Fruit fly (Drosophila melanogaster) whole organism, embryonic: Measurements from ENCODE around the gene CG34136.
A peak's percentile ranks its signal among the peaks of the same experiment; 100 is the strongest.

Experiments
- Antp ChIP-seq: fragments of 200-800 bp; sonication (Bioruptor generic); optimal IDR thresholded peaks from 3 replicates; lab custom pipeline; 2016; ENCODE audit warnings: missing biosample characterization, missing genetic modification characterization
- CG10979 ChIP-seq: fragments of 200-800 bp; sonication (Bioruptor generic); optimal IDR thresholded peaks from 2 replicates; lab custom pipeline; 2018; ENCODE audit warnings: missing biosample characterization, mild to moderate bottlenecking, missing genetic modification characterization, moderate library complexity
- CG14860 ChIP-seq: fragments of 200-800 bp; sonication (Bioruptor generic); IDR thresholded peaks from 3 replicates; pipeline ENCODE4 v1.3.6; 2022; ENCODE audit warnings: missing biosample characterization, missing genetic modification characterization; ENCODE audit not compliant: partially characterized antibody
- CG15479 ChIP-seq: fragments of 200-800 bp; sonication (Bioruptor generic); optimal IDR thresholded peaks from 3 replicates; lab custom pipeline; 2019; ENCODE audit warnings: missing biosample characterization, mild to moderate bottlenecking, missing genetic modification characterization, moderate library complexity
- CG15514 ChIP-seq: fragments of 200-800 bp; sonication (Bioruptor generic); optimal IDR thresholded peaks from 3 replicates; lab custom pipeline; 2017; ENCODE audit warnings: missing biosample characterization, missing genetic modification characterization, mild to moderate bottlenecking, moderate library complexity, missing genetic modification reagents
- CG16815 ChIP-seq: fragments of 200-800 bp; sonication (Bioruptor generic); optimal IDR thresholded peaks from 3 replicates; lab custom pipeline; 2017; ENCODE audit warnings: missing biosample characterization, mild to moderate bottlenecking, missing genetic modification characterization
- CG17385 ChIP-seq: fragments of 200-800 bp; sonication (Bioruptor generic); optimal IDR thresholded peaks from 3 replicates; lab custom pipeline; 2018; ENCODE audit warnings: missing biosample characterization, mild to moderate bottlenecking, missing genetic modification characterization
- CG17912 ChIP-seq: fragments of 200-800 bp; sonication (Bioruptor generic); optimal IDR thresholded peaks from 2 replicates; lab custom pipeline; 2018; ENCODE audit warnings: missing biosample characterization, mild to moderate bottlenecking, missing genetic modification characterization
- CG18619 ChIP-seq: fragments of 200-800 bp; sonication (Bioruptor generic); optimal IDR thresholded peaks from 3 replicates; lab custom pipeline; 2017; ENCODE audit warnings: missing biosample characterization, mild to moderate bottlenecking, missing genetic modification characterization
- CG2116 ChIP-seq: fragments of 200-800 bp; sonication (Bioruptor generic); optimal IDR thresholded peaks from 3 replicates; lab custom pipeline; 2018; ENCODE audit warnings: missing biosample characterization, mild to moderate bottlenecking, missing genetic modification characterization
- CG2712 ChIP-seq: fragments of 200-800 bp; optimal IDR thresholded peaks from 3 replicates; lab custom pipeline; 2019; ENCODE audit warnings: missing biosample characterization, mild to moderate bottlenecking, missing genetic modification characterization, moderate library complexity
- CG33557 ChIP-seq: fragments of 200-800 bp; sonication (Bioruptor generic); optimal IDR thresholded peaks from 2 replicates; lab custom pipeline; 2019; ENCODE audit warnings: missing biosample characterization, mild to moderate bottlenecking, missing genetic modification characterization, moderate library complexity
- CG34224 ChIP-seq: fragments of 200-800 bp; sonication (Bioruptor generic); IDR thresholded peaks from 3 replicates; pipeline ENCODE4 v1.3.6; 2022; ENCODE audit warnings: missing biosample characterization, missing genetic modification characterization; ENCODE audit not compliant: partially characterized antibody
- CG42726 ChIP-seq: fragments of 200-800 bp; sonication (Bioruptor generic); IDR thresholded peaks from 2 replicates; pipeline ENCODE4 v1.3.6; 2022; ENCODE audit warnings: missing biosample characterization, missing genetic modification characterization; ENCODE audit not compliant: partially characterized antibody
- CG9437 ChIP-seq: fragments of 200-800 bp; sonication (Bioruptor generic); optimal IDR thresholded peaks from 2 replicates; lab custom pipeline; 2018; ENCODE audit warnings: missing biosample characterization, mild to moderate bottlenecking, missing genetic modification characterization
- CHES-1-like ChIP-seq: fragments of 200-800 bp; sonication (Bioruptor generic); optimal IDR thresholded peaks from 2 replicates; lab custom pipeline; 2016; ENCODE audit warnings: missing biosample characterization, missing genetic modification characterization
- Dad ChIP-seq: fragments of 200-800 bp; sonication (Bioruptor generic); optimal IDR thresholded peaks from 3 replicates; lab custom pipeline; 2016; ENCODE audit warnings: missing biosample characterization, missing genetic modification characterization
- Dek ChIP-seq: fragments of 200-800 bp; sonication (Bioruptor generic); optimal IDR thresholded peaks from 3 replicates; lab custom pipeline; 2019; ENCODE audit warnings: missing biosample characterization, mild to moderate bottlenecking, missing genetic modification characterization, moderate library complexity
- Ets65A ChIP-seq: fragments of 200-800 bp; sonication (Bioruptor generic); peaks from one replicate; lab custom pipeline; 2016; ENCODE audit warnings: missing biosample characterization, missing genetic modification characterization
- HLH4C ChIP-seq: fragments of 200-800 bp; sonication (Bioruptor generic); IDR thresholded peaks from 3 replicates; pipeline ENCODE4 v1.3.6; 2022; ENCODE audit warnings: missing biosample characterization, missing genetic modification characterization; ENCODE audit not compliant: partially characterized antibody
- Oli ChIP-seq: fragments of 200-800 bp; sonication (Bioruptor generic); optimal IDR thresholded peaks from 2 replicates; lab custom pipeline; 2018; ENCODE audit warnings: missing biosample characterization, mild to moderate bottlenecking, missing genetic modification characterization, moderate library complexity
- Pdp1 ChIP-seq, 2 experiments: fragments of 200-800 bp; sonication (Bioruptor generic); optimal IDR thresholded peaks; 3 replicates each; lab custom pipeline; 2016; ENCODE audit warnings: missing biosample characterization in 2 of 2, missing genetic modification characterization in 2 of 2, mild to moderate bottlenecking in 1 of 2, moderate library complexity in 1 of 2
- Rx ChIP-seq: fragments of 200-800 bp; sonication (Bioruptor generic); IDR thresholded peaks from 2 replicates; pipeline ENCODE4 v1.3.6; 2022; ENCODE audit warnings: missing biosample characterization, missing genetic modification characterization
- caup ChIP-seq: fragments of 200-800 bp; sonication (Bioruptor generic); optimal IDR thresholded peaks from 3 replicates; lab custom pipeline; 2017; ENCODE audit warnings: missing biosample characterization, mild to moderate bottlenecking, missing genetic modification characterization, moderate library complexity; ENCODE audit not compliant: severe bottlenecking
- ci ChIP-seq: fragments of 200-800 bp; sonication (Bioruptor generic); IDR thresholded peaks from 3 replicates; pipeline ENCODE4 v1.3.6; 2022; ENCODE audit warnings: missing biosample characterization, missing genetic modification characterization
- dati ChIP-seq: fragments of 200-800 bp; sonication (Bioruptor generic); IDR thresholded peaks from 2 replicates; pipeline ENCODE4 v1.3.6; 2022; ENCODE audit warnings: missing biosample characterization, missing genetic modification characterization
- exex ChIP-seq: fragments of 200-800 bp; sonication (Bioruptor generic); optimal IDR thresholded peaks from 4 replicates; lab custom pipeline; 2018; ENCODE audit warnings: missing biosample characterization, mild to moderate bottlenecking, missing genetic modification characterization, moderate library complexity
- grau ChIP-seq: fragments of 200-800 bp; optimal IDR thresholded peaks from 3 replicates; lab custom pipeline; 2019; ENCODE audit warnings: missing biosample characterization, mild to moderate bottlenecking, missing genetic modification characterization, moderate library complexity
- gsb-n ChIP-seq: fragments of 200-800 bp; sonication (Bioruptor generic); optimal IDR thresholded peaks from 3 replicates; lab custom pipeline; 2018; ENCODE audit warnings: missing biosample characterization, mild to moderate bottlenecking, missing genetic modification characterization
- ind ChIP-seq: fragments of 200-800 bp; sonication (Bioruptor generic); optimal IDR thresholded peaks from 3 replicates; lab custom pipeline; 2016; ENCODE audit warnings: missing biosample characterization, missing genetic modification characterization
- nau ChIP-seq: fragments of 200-800 bp; sonication (Bioruptor generic); optimal IDR thresholded peaks from 3 replicates; lab custom pipeline; 2017; ENCODE audit warnings: missing biosample characterization, mild to moderate bottlenecking, missing genetic modification characterization, missing genetic modification reagents
- sens ChIP-seq: fragments of 200-800 bp; sonication (Bioruptor generic); peaks from one replicate; lab custom pipeline; 2016; ENCODE audit warnings: missing biosample characterization, missing genetic modification characterization
- z ChIP-seq: fragments of 200-800 bp; sonication (Bioruptor generic); IDR thresholded peaks from 3 replicates; pipeline ENCODE4 v1.3.6; 2022; ENCODE audit warnings: missing biosample characterization, missing genetic modification characterization

The CG34136 gene

DNA sequence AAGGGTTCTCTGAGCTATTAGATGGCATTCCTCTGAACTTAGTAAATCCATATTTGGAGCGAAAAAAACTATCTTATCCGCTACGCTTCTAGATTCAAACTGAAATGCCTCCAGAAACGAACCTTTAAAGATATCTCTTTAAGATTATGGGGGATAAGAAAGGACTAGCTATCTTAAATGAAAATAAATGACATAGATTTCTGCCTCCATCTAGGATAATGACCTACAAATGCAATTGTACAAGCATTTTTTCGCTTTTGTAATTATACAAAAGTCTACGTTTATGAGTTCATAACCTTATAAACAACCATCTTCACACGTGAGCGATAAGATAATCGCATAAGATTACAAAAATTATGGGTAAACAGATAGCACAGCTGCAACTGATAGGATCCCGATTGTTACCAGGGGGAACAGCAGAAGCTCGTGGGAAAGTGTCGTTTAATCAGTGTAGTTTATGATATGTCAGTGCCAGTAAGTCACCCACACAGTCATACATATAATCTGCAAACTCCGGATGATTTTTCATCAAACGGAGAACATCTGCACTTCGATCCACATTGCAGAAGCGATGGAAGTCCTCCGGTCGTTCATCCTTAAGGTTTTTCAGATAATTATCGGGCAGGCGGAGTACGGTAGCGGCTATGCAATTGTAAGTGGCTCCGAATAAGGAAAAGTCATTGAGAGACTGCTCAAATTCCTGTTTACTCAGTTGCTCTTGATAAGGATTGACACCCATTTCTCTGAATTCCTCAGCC is 14.1 kb upstream of the CG34136 start, which contains the start of gene CG33511:
Gene CG33511 (minus strand): TSS at position 51 of the 758 bp plus-strand sequence.
- no peak for TF ChIP-seq CG16815
- TF ChIP-seq CG15479 = peak; percentile 85
- TF ChIP-seq Ets65A (GFP tag; lab: Kevin White, UChicago) = peak; percentile 55
- TF ChIP-seq, all 482 proteins: peak for 2

DNA sequence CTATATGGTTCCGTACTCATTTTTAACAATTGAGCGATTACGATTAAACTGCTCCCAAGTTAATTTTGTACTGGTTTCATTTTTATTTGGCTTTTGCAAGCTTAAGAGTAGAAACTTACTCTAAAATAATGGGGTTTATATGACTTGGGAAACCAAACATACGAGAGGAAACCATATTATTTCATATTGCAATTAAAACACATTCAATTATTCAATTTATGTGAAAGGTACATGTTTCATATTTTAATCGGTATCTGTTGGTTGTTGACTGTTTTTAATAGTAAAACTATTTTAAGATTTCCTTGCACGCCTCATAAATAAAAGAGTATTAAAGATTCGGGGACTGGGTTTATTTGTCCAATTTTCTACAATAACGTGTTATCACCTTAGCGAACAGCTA is 12.5 kb upstream of the CG34136 start, which contains the start of gene CG33510:
Gene CG33510 (minus strand): TSS at position 59 of the 400 bp plus-strand sequence.
- TF ChIP-seq dati (GFP tag; lab: Robert Waterston, UW) = no peak
- peak; percentile 5 for TF ChIP-seq exex (tag; lab: Kevin White, UChicago)
- TF ChIP-seq ind = no peak
- no peak for TF ChIP-seq CG17385 (GFP tag; lab: Kevin White, UChicago)
- TF ChIP-seq HLH4C = no peak
- TF ChIP-seq gsb-n (tag; lab: Kevin White, UChicago) = no peak
- no peak for TF ChIP-seq CG42726 (GFP tag; lab: Robert Waterston, UW)
- TF ChIP-seq CG2712 (tag; lab: Kevin White, UChicago) = no peak
- no peak for TF ChIP-seq ci (GFP tag; lab: Robert Waterston, UW)
- TF ChIP-seq, all 482 proteins: peak for 1

- TF ChIP-seq Dad (GFP tag; lab: Kevin White, UChicago) (no peak), CG2116 (GFP tag; lab: Kevin White, UChicago) (no peak), CG34224 (no peak), CHES-1-like (GFP tag; lab: Kevin White, UChicago) (no peak), CG9437 (peak; percentile 24), Antp (GFP tag; lab: Kevin White, UChicago) (no peak), Rx (no peak), sens (GFP tag; lab: Kevin White, UChicago) (no peak), z (GFP tag; lab: Robert Waterston, UW) (peak; percentile 83), nau (GFP tag; lab: Kevin White, UChicago) (no peak), Dek (tag; lab: Kevin White, UChicago) (no peak), CG15514 (GFP tag; lab: Kevin White, UChicago) (no peak), caup (GFP tag; lab: Kevin White, UChicago) (no peak), CG33557 (GFP tag; lab: Kevin White, UChicago) (no peak), Pdp1 (GFP tag; optimal IDR thresholded peaks at IDR 0.05; lab: Kevin White, UChicago) (no peak), CG17912 (no peak), CG10979 (tag; lab: Kevin White, UChicago) (no peak)
- TF ChIP-seq, all 482 proteins: peak for 2
Observed at dm6 chr2L:21086406-21086805, 10.3 kb upstream of the CG34136 start, which contains the start of gene CG33509. Gene CG33509 (minus strand): TSS chr2L:21086506.

- no peak for TF ChIP-seq CG18619 (GFP tag; lab: Kevin White, UChicago)
- TF ChIP-seq grau (tag; lab: Kevin White, UChicago) = no peak
- no peak for TF ChIP-seq Oli (tag; lab: Kevin White, UChicago)
- no peak for TF ChIP-seq CG14860
- TF ChIP-seq, all 482 proteins: peak for 0
Observed at dm6 chr2L:21088651-21089050, 8.1 kb upstream of the CG34136 start, which contains the start of gene ppk13. Gene ppk13 (minus strand): TSS chr2L:21088751.
